Worm (Caenorhabditis elegans): ENCODE data around the gene cpr-3.

Gene cpr-3

ce11 chrV:15310780-15311179, 12.3 kb upstream of the cpr-3 start, which contains the start of gene irld-62:
Gene irld-62 (plus strand): TSS chrV:15311080.
- TF ChIP-seq unc-39 (tag; optimal IDR thresholded peaks at IDR 0.05) (no peak), hlh-1 (tag; optimal IDR thresholded peaks at IDR 0.05) (no peak), lin-32 (GFP tag; optimal IDR thresholded peaks at IDR 0.05) (no peak)

DNA sequence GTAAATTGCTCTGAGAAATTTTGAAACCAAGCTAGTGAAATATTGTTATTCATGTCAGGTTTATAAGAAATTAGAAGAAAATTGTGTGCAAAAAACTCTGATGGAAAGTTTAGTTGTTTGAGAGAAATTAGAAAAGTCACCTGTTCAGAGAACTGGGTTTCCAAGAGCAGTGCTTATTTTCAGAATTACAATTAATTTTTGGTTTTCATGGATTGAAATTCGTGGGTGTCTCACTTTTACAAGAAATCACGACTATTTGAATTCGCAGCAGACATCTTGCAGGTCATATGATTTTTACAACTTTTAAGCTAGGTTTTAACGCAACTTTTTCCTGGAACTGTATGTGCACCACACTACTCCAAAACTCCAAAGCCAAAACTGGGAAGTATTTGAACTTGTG, 10.5 kb upstream of the cpr-3 start, which contains the start of gene srz-10:
srz-10 (minus strand) TSS at position 88 of the 400 bp plus-strand sequence.
- TF ChIP-seq ztf-11 (tag; optimal IDR thresholded peaks at IDR 0.05) = no peak
- TF ChIP-seq sptf-1 (tag; optimal IDR thresholded peaks at IDR 0.05) = no peak
- no peak for TF ChIP-seq nhr-28 (tag; optimal IDR thresholded peaks at IDR 0.05)
- TF ChIP-seq tbx-8 (GFP tag; optimal IDR thresholded peaks at IDR 0.05) = no peak
- TF ChIP-seq drap-1 (GFP tag; optimal IDR thresholded peaks at IDR 0.05) = no peak

DNA sequence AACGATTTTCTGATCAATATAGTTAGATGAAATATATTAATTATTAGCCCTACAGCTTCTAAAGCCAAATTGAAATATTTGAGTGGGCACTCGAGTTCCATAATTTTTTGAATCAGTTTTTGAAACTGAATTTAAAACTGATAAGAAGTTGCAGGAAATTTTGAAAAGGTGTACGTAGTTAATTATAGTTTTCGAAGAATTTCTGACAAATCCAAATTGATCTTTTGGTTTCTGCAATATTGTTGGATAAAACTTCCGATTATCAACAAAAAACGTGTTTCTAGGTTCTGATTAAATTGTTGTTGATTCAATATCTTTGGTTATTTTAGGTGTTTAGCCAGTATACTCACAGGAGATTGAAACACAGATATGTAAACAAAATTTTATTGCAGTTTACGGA, 8.2 kb upstream of the cpr-3 start, which contains the start of gene T26H8.4:
T26H8.4 (minus strand) TSS at position 101 of the 400 bp plus-strand sequence.
- TF ChIP-seq unc-62 (GFP tag; optimal IDR thresholded peaks at IDR 0.05) = no peak
- no peak for TF ChIP-seq hlh-1 (tag; optimal IDR thresholded peaks at IDR 0.05)
- TF ChIP-seq tbx-8 (GFP tag; optimal IDR thresholded peaks at IDR 0.05) = no peak
- no peak for TF ChIP-seq ceh-39 (tag; optimal IDR thresholded peaks at IDR 0.05)
- TF ChIP-seq blmp-1 (tag; optimal IDR thresholded peaks at IDR 0.05) = no peak
- TF ChIP-seq mab-5 (tag; optimal IDR thresholded peaks at IDR 0.05) = no peak
- no peak for TF ChIP-seq mep-1 (tag; optimal IDR thresholded peaks at IDR 0.05)
- TF ChIP-seq unc-39 (tag; optimal IDR thresholded peaks at IDR 0.05) = no peak
- no peak for TF ChIP-seq ces-1 (GFP tag; optimal IDR thresholded peaks at IDR 0.05)
- no peak for TF ChIP-seq flh-1 (GFP tag; optimal IDR thresholded peaks at IDR 0.05)
- no peak for TF ChIP-seq ceh-43 (GFP tag; optimal IDR thresholded peaks at IDR 0.05)
- no peak for TF ChIP-seq cnd-1 (tag; optimal IDR thresholded peaks at IDR 0.05)
- TF ChIP-seq zip-8 (tag; optimal IDR thresholded peaks at IDR 0.05) = no peak
- TF ChIP-seq lin-32 (GFP tag; optimal IDR thresholded peaks at IDR 0.05) = no peak
- TF ChIP-seq elt-1 (tag; optimal IDR thresholded peaks at IDR 0.05; ENCODE audit: borderline replicate concordance, insufficient read depth) = no peak
- no peak for TF ChIP-seq elt-3 (tag; optimal IDR thresholded peaks at IDR 0.05)
- TF ChIP-seq mls-2 (tag; optimal IDR thresholded peaks at IDR 0.05) = no peak
- no peak for TF ChIP-seq nhr-12 (tag; optimal IDR thresholded peaks at IDR 0.05)
- no peak for TF ChIP-seq lsy-2 (tag; optimal IDR thresholded peaks at IDR 0.05)

- TF ChIP-seq ceh-43 (GFP tag; optimal IDR thresholded peaks at IDR 0.05) = no peak
- no peak for TF ChIP-seq drap-1 (GFP tag; optimal IDR thresholded peaks at IDR 0.05)
Observed at ce11 chrV:15305502-15305901, 7.0 kb upstream of the cpr-3 start, which contains the start of gene T26H8.5. Gene T26H8.5 (minus strand): TSS chrV:15305602.

- TF ChIP-seq elt-1 (tag; optimal IDR thresholded peaks at IDR 0.05; ENCODE audit: borderline replicate concordance, insufficient read depth) = no peak
- no peak for TF ChIP-seq zip-8 (tag; optimal IDR thresholded peaks at IDR 0.05)
- no peak for TF ChIP-seq ces-1 (GFP tag; optimal IDR thresholded peaks at IDR 0.05)
- no peak for TF ChIP-seq ceh-43 (GFP tag; optimal IDR thresholded peaks at IDR 0.05)
- TF ChIP-seq mep-1 (tag; optimal IDR thresholded peaks at IDR 0.05) = no peak
- no peak for TF ChIP-seq nhr-2 (tag; optimal IDR thresholded peaks at IDR 0.05)
- TF ChIP-seq ztf-11 (tag; optimal IDR thresholded peaks at IDR 0.05) = no peak
- TF ChIP-seq drap-1 (GFP tag; optimal IDR thresholded peaks at IDR 0.05) = no peak
- no peak for TF ChIP-seq sptf-1 (tag; optimal IDR thresholded peaks at IDR 0.05)
- no peak for TF ChIP-seq ceh-83 (GFP tag; optimal IDR thresholded peaks at IDR 0.05)
- TF ChIP-seq lsy-2 (tag; optimal IDR thresholded peaks at IDR 0.05) = no peak
- no peak for TF ChIP-seq lin-32 (GFP tag; optimal IDR thresholded peaks at IDR 0.05)
Observed at ce11 chrV:15303625-15304024, 5.1 kb upstream of the cpr-3 start, which contains the start of gene srx-48. Gene srx-48 (minus strand): TSS chrV:15303725.

DNA sequence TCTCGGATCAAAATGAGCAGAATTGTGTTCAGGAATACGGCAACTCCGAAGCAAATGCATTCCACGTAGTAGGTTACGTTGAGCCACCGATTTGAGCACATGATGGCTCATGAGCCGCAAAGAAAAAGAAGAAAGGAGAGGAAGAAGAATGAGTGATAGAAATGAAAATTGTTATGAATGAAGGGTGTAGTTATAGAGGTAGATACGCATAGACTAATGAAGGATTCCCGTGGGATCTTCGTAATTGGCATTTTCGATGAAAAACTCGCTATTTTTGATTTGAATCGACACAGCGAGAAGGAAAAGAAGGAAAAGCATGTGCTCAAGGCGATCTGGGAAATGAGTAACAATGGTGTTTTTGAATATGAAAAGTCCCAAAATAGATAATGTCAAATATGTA, 4.6 kb downstream of the cpr-3 start, which contains the start of gene str-96:
str-96 (minus strand) TSS at position 101 of the 400 bp plus-strand sequence.
- TF ChIP-seq mab-5 (tag; optimal IDR thresholded peaks at IDR 0.05) (no peak), M03D4.4 (tag; optimal IDR thresholded peaks at IDR 0.05) (no peak), sptf-1 (tag; optimal IDR thresholded peaks at IDR 0.05) (no peak), drap-1 (GFP tag; optimal IDR thresholded peaks at IDR 0.05) (no peak), ham-2 (GFP tag; optimal IDR thresholded peaks at IDR 0.05) (no peak), tbx-8 (GFP tag; optimal IDR thresholded peaks at IDR 0.05) (no peak), lin-32 (GFP tag; optimal IDR thresholded peaks at IDR 0.05) (no peak), lsy-2 (tag; optimal IDR thresholded peaks at IDR 0.05) (no peak), cnd-1 (tag; optimal IDR thresholded peaks at IDR 0.05) (no peak), mls-2 (tag; optimal IDR thresholded peaks at IDR 0.05) (no peak), lin-13 (tag; optimal IDR thresholded peaks at IDR 0.05) (no peak), ceh-43 (GFP tag; optimal IDR thresholded peaks at IDR 0.05) (no peak), mep-1 (tag; optimal IDR thresholded peaks at IDR 0.05) (no peak), blmp-1 (tag; optimal IDR thresholded peaks at IDR 0.05) (no peak), sem-2 (GFP tag; optimal IDR thresholded peaks at IDR 0.05) (no peak)

All from whole organism, mixed stage, embryonic.